Worm (Caenorhabditis elegans): ENCODE data around the gene F44E2.9.

DNA sequence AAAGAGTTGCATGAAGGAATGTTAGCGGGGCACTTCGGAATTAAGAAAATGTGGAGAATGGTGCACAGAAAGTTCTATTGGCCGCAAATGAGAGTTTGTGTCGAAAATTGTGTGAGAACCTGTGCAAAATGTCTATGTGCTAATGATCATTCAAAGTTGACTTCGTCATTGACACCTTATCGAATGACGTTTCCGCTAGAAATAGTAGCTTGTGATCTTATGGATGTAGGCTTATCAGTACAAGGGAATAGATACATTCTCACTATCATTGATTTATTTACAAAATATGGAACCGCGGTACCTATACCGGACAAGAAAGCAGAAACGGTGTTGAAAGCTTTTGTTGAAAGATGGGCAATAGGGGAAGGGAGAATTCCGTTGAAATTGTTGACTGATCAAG, 8.2 kb upstream of the F44E2.9 start:
- no peak for TF ChIP-seq elt-3 (tag; optimal IDR thresholded peaks at IDR 0.05)
- TF ChIP-seq pha-4 (tag; optimal IDR thresholded peaks at IDR 0.05), result no peak
- no peak for TF ChIP-seq nhr-12 (tag; optimal IDR thresholded peaks at IDR 0.05)
- TF ChIP-seq unc-62 (GFP tag; optimal IDR thresholded peaks at IDR 0.05), result no peak
- TF ChIP-seq nhr-76 (tag; optimal IDR thresholded peaks at IDR 0.05), result no peak
- TF ChIP-seq nhr-237 (tag; optimal IDR thresholded peaks at IDR 0.05), result no peak
- TF ChIP-seq blmp-1 (tag; optimal IDR thresholded peaks at IDR 0.05), result no peak
- no peak for TF ChIP-seq snpc-4 (tag; optimal IDR thresholded peaks at IDR 0.05)
- no peak for TF ChIP-seq cnd-1 (tag; optimal IDR thresholded peaks at IDR 0.05)
- no peak for TF ChIP-seq mep-1 (tag; optimal IDR thresholded peaks at IDR 0.05)
- TF ChIP-seq lsy-2 (tag; optimal IDR thresholded peaks at IDR 0.05), result no peak
- no peak for TF ChIP-seq mls-2 (tag; optimal IDR thresholded peaks at IDR 0.05)
- TF ChIP-seq unc-39 (tag; optimal IDR thresholded peaks at IDR 0.05), result no peak
